Worm (Caenorhabditis elegans) whole organism, mixed stage, embryonic: ENCODE measurements around the gene T19H12.3.

Source experiments
- M03D4.4 ChIP-seq: sonication (generic microtip); optimal IDR thresholded peaks from 2 replicates; lab custom pipeline; 2017; ENCODE audit warnings: mild to moderate bottlenecking, missing genetic modification characterization, missing compliant biosample characterization
- bed-3 ChIP-seq: fragments of 200-800 bp; sonication (Bioruptor generic); optimal IDR thresholded peaks from 3 replicates; lab custom pipeline; 2018; ENCODE audit warnings: mild to moderate bottlenecking, missing genetic modification characterization, moderate library complexity, missing compliant biosample characterization
- blmp-1 ChIP-seq: fragments of 150-350 bp; optimal IDR thresholded peaks from 2 replicates; lab custom pipeline; 2014; ENCODE audit warnings: missing biosample characterization, missing genetic modification characterization
- ceh-39 ChIP-seq: fragments of 150-350 bp; optimal IDR thresholded peaks from 2 replicates; lab custom pipeline; 2014; ENCODE audit warnings: missing biosample characterization, missing genetic modification characterization
- ceh-43 ChIP-seq: fragments of 200-800 bp; sonication (Bioruptor generic); optimal IDR thresholded peaks from 2 replicates; lab custom pipeline; 2018; ENCODE audit warnings: mild to moderate bottlenecking, missing genetic modification characterization, moderate library complexity, missing compliant biosample characterization
- ces-1 ChIP-seq: fragments of 150-350 bp; optimal IDR thresholded peaks from 2 replicates; lab custom pipeline; 2014; ENCODE audit warnings: missing biosample characterization, missing genetic modification reagents, missing genetic modification characterization
- cnd-1 ChIP-seq: fragments of 200-800 bp; sonication (Bioruptor generic); optimal IDR thresholded peaks from 2 replicates; lab custom pipeline; 2018; ENCODE audit warnings: mild to moderate bottlenecking, missing genetic modification characterization, missing compliant biosample characterization
- drap-1 ChIP-seq: fragments of 200-800 bp; sonication (Bioruptor generic); optimal IDR thresholded peaks from 3 replicates; lab custom pipeline; 2018; ENCODE audit warnings: mild to moderate bottlenecking, missing genetic modification characterization, missing compliant biosample characterization
- elt-3 ChIP-seq: fragments of 150-350 bp; optimal IDR thresholded peaks from 2 replicates; lab custom pipeline; 2014; ENCODE audit warnings: missing biosample characterization, missing genetic modification characterization
- flh-1 ChIP-seq: fragments of 200-800 bp; sonication (Bioruptor generic); optimal IDR thresholded peaks from 2 replicates; lab custom pipeline; 2018; ENCODE audit warnings: mild to moderate bottlenecking, missing genetic modification characterization, moderate library complexity, missing compliant biosample characterization
- ham-2 ChIP-seq: fragments of 200-800 bp; sonication (Bioruptor generic); optimal IDR thresholded peaks from 2 replicates; lab custom pipeline; 2018; ENCODE audit warnings: mild to moderate bottlenecking, missing genetic modification characterization, missing compliant biosample characterization
- hlh-1 ChIP-seq: fragments of 150-350 bp; optimal IDR thresholded peaks from 2 replicates; lab custom pipeline; 2014; ENCODE audit warnings: missing biosample characterization, missing genetic modification reagents, missing genetic modification characterization
- lin-13 ChIP-seq: fragments of 150-350 bp; optimal IDR thresholded peaks from 2 replicates; lab custom pipeline; 2014; ENCODE audit warnings: missing biosample characterization, missing genetic modification characterization
- lin-32 ChIP-seq: fragments of 200-800 bp; sonication (Bioruptor generic); optimal IDR thresholded peaks from 2 replicates; lab custom pipeline; 2018; ENCODE audit warnings: mild to moderate bottlenecking, missing genetic modification characterization, missing compliant biosample characterization
- lsy-2 ChIP-seq: fragments of 150-350 bp; optimal IDR thresholded peaks from 2 replicates; lab custom pipeline; 2014; ENCODE audit warnings: missing biosample characterization, missing genetic modification characterization
- mab-5 ChIP-seq: fragments of 150-350 bp; optimal IDR thresholded peaks from 2 replicates; lab custom pipeline; 2014; ENCODE audit warnings: missing biosample characterization, missing genetic modification characterization
- mep-1 ChIP-seq: fragments of 150-350 bp; optimal IDR thresholded peaks from 2 replicates; lab custom pipeline; 2017; ENCODE audit warnings: missing biosample characterization, missing genetic modification reagents, missing genetic modification characterization, inconsistent platforms
- mls-2 ChIP-seq: sonication (generic microtip); optimal IDR thresholded peaks from 2 replicates; lab custom pipeline; 2016; ENCODE audit warnings: mild to moderate bottlenecking, missing genetic modification characterization, moderate library complexity, missing compliant biosample characterization
- nhr-12 ChIP-seq: fragments of 150-350 bp; optimal IDR thresholded peaks from 2 replicates; lab custom pipeline; 2014; ENCODE audit warnings: missing biosample characterization, missing genetic modification characterization
- nhr-2 ChIP-seq: fragments of 150-350 bp; optimal IDR thresholded peaks from 2 replicates; lab custom pipeline; 2014; ENCODE audit warnings: missing biosample characterization, missing genetic modification characterization
- nhr-28 ChIP-seq: fragments of 150-350 bp; optimal IDR thresholded peaks from 2 replicates; lab custom pipeline; 2014; ENCODE audit warnings: missing biosample characterization, missing genetic modification characterization
- nhr-76 ChIP-seq: sonication (generic microtip); optimal IDR thresholded peaks from 2 replicates; lab custom pipeline; 2017; ENCODE audit warnings: missing biosample characterization, missing genetic modification characterization
- pha-4 ChIP-seq: fragments of 150-350 bp; optimal IDR thresholded peaks from 2 replicates; lab custom pipeline; 2018; ENCODE audit warnings: missing biosample characterization, missing genetic modification reagents, missing genetic modification characterization
- sptf-1 ChIP-seq: sonication (generic microtip); optimal IDR thresholded peaks from 2 replicates; lab custom pipeline; 2017; ENCODE audit warnings: mild to moderate bottlenecking, missing genetic modification characterization, moderate library complexity, missing compliant biosample characterization
- tbx-8 ChIP-seq: fragments of 200-800 bp; sonication (Bioruptor generic); optimal IDR thresholded peaks from 2 replicates; lab custom pipeline; 2018; ENCODE audit warnings: mild to moderate bottlenecking, missing genetic modification characterization, moderate library complexity, missing compliant biosample characterization
- unc-120 ChIP-seq: sonication (generic microtip); optimal IDR thresholded peaks from 2 replicates; lab custom pipeline; 2017; ENCODE audit warnings: missing genetic modification characterization, missing compliant biosample characterization; ENCODE audit not compliant: poor library complexity, severe bottlenecking
- unc-39 ChIP-seq: fragments of 150-350 bp; optimal IDR thresholded peaks from 2 replicates; lab custom pipeline; 2014; ENCODE audit warnings: missing biosample characterization, missing genetic modification characterization
- unc-62 ChIP-seq: fragments of 150-350 bp; optimal IDR thresholded peaks from 2 replicates; lab custom pipeline; 2014; ENCODE audit warnings: missing biosample characterization, missing genetic modification reagents, missing genetic modification characterization
- zip-8 ChIP-seq: fragments of 150-350 bp; optimal IDR thresholded peaks from 2 replicates; lab custom pipeline; 2014; ENCODE audit warnings: missing biosample characterization, missing genetic modification characterization
- ztf-11 ChIP-seq: fragments of 150-350 bp; optimal IDR thresholded peaks from 2 replicates; lab custom pipeline; 2014; ENCODE audit warnings: missing biosample characterization, missing genetic modification characterization

The T19H12.3 gene

ce11 chrV:4885372-4885771 lies at the start of gene T19H12.3:
TSS of gene T19H12.3 (plus strand) at chrV:4885672.
- TF ChIP-seq nhr-12 (no peak), cnd-1 (no peak), ham-2 (GFP tag; lab: Kevin White, UChicago) (no peak), ceh-43 (GFP tag; lab: Kevin White, UChicago) (no peak), nhr-76 (tag; lab: Kevin White, UChicago) (no peak), lin-32 (no peak)
- TF ChIP-seq, all 35 proteins: peak for 0

DNA sequence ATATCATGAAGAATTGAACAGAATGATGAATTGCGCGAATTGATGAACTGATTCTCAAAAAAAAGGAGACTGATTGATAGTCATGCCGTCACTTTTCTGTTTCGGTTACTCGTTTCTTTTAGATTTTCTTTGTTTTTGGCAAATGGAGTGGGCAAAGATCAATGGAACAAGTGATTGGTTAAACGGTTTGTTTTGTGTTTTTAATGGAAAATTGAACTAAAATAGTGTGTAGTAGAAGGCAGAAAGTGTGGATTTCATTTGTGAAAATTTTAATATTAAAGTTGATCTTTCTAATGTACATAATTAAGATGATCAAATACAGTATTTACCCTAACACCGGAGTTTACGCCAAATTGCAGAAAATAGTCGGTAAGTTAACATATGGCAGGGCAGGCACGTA lies 45.6 kb upstream of the T19H12.3 start, which contains the start of gene nas-9:
nas-9 (minus strand) TSS at position 101 of the 400 bp plus-strand sequence.
- TF ChIP-seq sptf-1 (tag; lab: Kevin White, UChicago) (no peak), tbx-8 (GFP tag; lab: Kevin White, UChicago) (no peak), unc-39 (tag; lab: Kevin White, UChicago) (no peak), zip-8 (tag; lab: Kevin White, UChicago) (no peak), mab-5 (no peak), mep-1 (no peak), ztf-11 (tag; lab: Kevin White, UChicago) (no peak), ceh-39 (tag; lab: Kevin White, UChicago) (no peak), elt-3 (no peak)
- TF ChIP-seq, all 35 proteins: peak for 0

- TF ChIP-seq nhr-12 (no peak), blmp-1 (tag; lab: Kevin White, UChicago) (no peak), nhr-28 (tag; lab: Kevin White, UChicago) (no peak), unc-62 (GFP tag; lab: Kevin White, UChicago) (no peak), cnd-1 (no peak), pha-4 (tag; lab: Kevin White, UChicago) (no peak), mab-5 (no peak), zip-8 (tag; lab: Kevin White, UChicago) (no peak), lin-13 (tag; lab: Kevin White, UChicago) (no peak), hlh-1 (tag; lab: Kevin White, UChicago) (no peak), flh-1 (GFP tag; lab: Kevin White, UChicago) (no peak), ztf-11 (tag; lab: Kevin White, UChicago) (no peak), bed-3 (no peak), ces-1 (GFP tag; lab: Kevin White, UChicago) (no peak), drap-1 (GFP tag; lab: Kevin White, UChicago) (no peak)
Measured at ce11 chrV:4841179-4841578, 44.3 kb upstream of the T19H12.3 start, which contains the start of gene cwp-1. TSS of gene cwp-1 (minus strand) at chrV:4841279.

- TF ChIP-seq unc-62 (GFP tag; lab: Kevin White, UChicago) (no peak), ham-2 (GFP tag; lab: Kevin White, UChicago) (no peak), pha-4 (tag; lab: Kevin White, UChicago) (no peak), lin-13 (tag; lab: Kevin White, UChicago) (no peak), lin-32 (no peak), mls-2 (tag; lab: Kevin White, UChicago) (no peak), M03D4.4 (tag; lab: Kevin White, UChicago) (no peak), ztf-11 (tag; lab: Kevin White, UChicago) (no peak), cnd-1 (no peak), mab-5 (no peak), ceh-39 (tag; lab: Kevin White, UChicago) (no peak), hlh-1 (tag; lab: Kevin White, UChicago) (no peak), lsy-2 (tag; lab: Kevin White, UChicago) (no peak), tbx-8 (GFP tag; lab: Kevin White, UChicago) (no peak), zip-8 (tag; lab: Kevin White, UChicago) (no peak), nhr-2 (tag; lab: Kevin White, UChicago) (no peak)
Measured at ce11 chrV:4842544-4842943, 42.9 kb upstream of the T19H12.3 start, which contains the start of the genes cwp-2 and cwp-3. TSS of gene cwp-2 (minus strand) at chrV:4842644. TSS of gene cwp-3 (plus strand) at chrV:4842836.

- no peak for TF ChIP-seq lsy-2 (tag; lab: Kevin White, UChicago)
- TF ChIP-seq ces-1 (GFP tag; lab: Kevin White, UChicago), result peak; percentile 37
- TF ChIP-seq bed-3, result no peak
Measured at ce11 chrV:4844591-4844990, 40.9 kb upstream of the T19H12.3 start, which contains the start of gene abhd-5.2. TSS of gene abhd-5.2 (plus strand) at chrV:4844685.

- TF ChIP-seq ces-1 (GFP tag; lab: Kevin White, UChicago) (no peak), ztf-11 (tag; lab: Kevin White, UChicago) (no peak), nhr-2 (tag; lab: Kevin White, UChicago) (no peak), ceh-43 (GFP tag; lab: Kevin White, UChicago) (no peak), mab-5 (no peak), sptf-1 (tag; lab: Kevin White, UChicago) (no peak), drap-1 (GFP tag; lab: Kevin White, UChicago) (no peak), unc-120 (tag; lab: Kevin White, UChicago) (no peak), tbx-8 (GFP tag; lab: Kevin White, UChicago) (no peak), lin-13 (tag; lab: Kevin White, UChicago) (no peak), nhr-76 (tag; lab: Kevin White, UChicago) (no peak), unc-62 (GFP tag; lab: Kevin White, UChicago) (no peak), mls-2 (tag; lab: Kevin White, UChicago) (no peak), zip-8 (tag; lab: Kevin White, UChicago) (no peak), nhr-12 (no peak), cnd-1 (no peak)
Measured at ce11 chrV:4846507-4846906, 39.0 kb upstream of the T19H12.3 start.
